Fruit fly (Drosophila melanogaster) whole organism, embryonic: ENCODE results near the gene Rfx.

Experiments used
- CG10274 ChIP-seq: fragments of 200-800 bp; sonication (Bioruptor generic); optimal IDR thresholded peaks from 3 replicates; lab custom pipeline; 2017; ENCODE audit warnings: missing biosample characterization, mild to moderate bottlenecking, missing genetic modification characterization
- CG11085 ChIP-seq: fragments of 200-800 bp; sonication (Bioruptor generic); IDR thresholded peaks from 2 replicates; pipeline ENCODE4 v1.3.6; 2022; ENCODE audit warnings: missing biosample characterization, missing genetic modification characterization
- CG11504 ChIP-seq: fragments of 200-800 bp; sonication (Bioruptor generic); optimal IDR thresholded peaks from 3 replicates; lab custom pipeline; 2019; ENCODE audit warnings: missing biosample characterization, mild to moderate bottlenecking, missing genetic modification characterization, moderate library complexity
- CG11695 ChIP-seq: fragments of 200-800 bp; sonication (Bioruptor generic); IDR thresholded peaks from 3 replicates; pipeline ENCODE4 v1.3.6; 2022; ENCODE audit warnings: missing biosample characterization, missing genetic modification characterization
- CG15514 ChIP-seq: fragments of 200-800 bp; sonication (Bioruptor generic); optimal IDR thresholded peaks from 3 replicates; lab custom pipeline; 2017; ENCODE audit warnings: missing biosample characterization, missing genetic modification characterization, mild to moderate bottlenecking, moderate library complexity, missing genetic modification reagents
- CG15696 ChIP-seq: fragments of 200-800 bp; sonication (Bioruptor generic); optimal IDR thresholded peaks from 2 replicates; lab custom pipeline; 2019; ENCODE audit warnings: missing biosample characterization, mild to moderate bottlenecking, missing genetic modification characterization, moderate library complexity
- CG18764 ChIP-seq: fragments of 200-800 bp; sonication (Bioruptor generic); optimal IDR thresholded peaks from 3 replicates; lab custom pipeline; 2016; ENCODE audit warnings: missing biosample characterization, missing genetic modification characterization
- CG2199 ChIP-seq: fragments of 200-800 bp; sonication (Bioruptor generic); IDR thresholded peaks from 3 replicates; pipeline ENCODE4 v1.3.6; 2022; ENCODE audit warnings: missing biosample characterization, missing genetic modification characterization
- CG32767 ChIP-seq: fragments of 200-800 bp; sonication (Bioruptor generic); IDR thresholded peaks from 2 replicates; pipeline ENCODE4 v1.3.6; 2022; ENCODE audit warnings: missing biosample characterization, missing genetic modification characterization
- CG33213 ChIP-seq: fragments of 200-800 bp; sonication (Bioruptor generic); optimal IDR thresholded peaks from 3 replicates; lab custom pipeline; 2016; ENCODE audit warnings: missing biosample characterization, missing genetic modification characterization
- CG4404 ChIP-seq: fragments of 200-800 bp; sonication (Bioruptor generic); IDR thresholded peaks from 2 replicates; pipeline ENCODE4 v1.3.6; 2022; ENCODE audit warnings: missing biosample characterization, missing genetic modification characterization
- CG4617 ChIP-seq: fragments of 200-800 bp; sonication (Bioruptor generic); optimal IDR thresholded peaks from 3 replicates; lab custom pipeline; 2016; ENCODE audit warnings: missing biosample characterization, missing genetic modification characterization, borderline replicate concordance
- CG5180 ChIP-seq: fragments of 200-800 bp; sonication (Bioruptor generic); optimal IDR thresholded peaks from 3 replicates; lab custom pipeline; 2017; ENCODE audit warnings: missing biosample characterization, missing genetic modification characterization, mild to moderate bottlenecking, moderate library complexity, missing genetic modification reagents
- CG5245 ChIP-seq: fragments of 200-800 bp; sonication (Bioruptor generic); optimal IDR thresholded peaks from 3 replicates; lab custom pipeline; 2016; ENCODE audit warnings: missing biosample characterization, missing genetic modification characterization
- CG6654 ChIP-seq: fragments of 200-800 bp; sonication (Bioruptor generic); optimal IDR thresholded peaks from 2 replicates; lab custom pipeline; 2017; ENCODE audit warnings: missing biosample characterization, mild to moderate bottlenecking, missing genetic modification characterization
- CG7745 ChIP-seq: fragments of 200-800 bp; sonication (Bioruptor generic); optimal IDR thresholded peaks from 2 replicates; lab custom pipeline; 2018; ENCODE audit warnings: missing biosample characterization, mild to moderate bottlenecking, missing genetic modification characterization, moderate library complexity
- CG9215 ChIP-seq: fragments of 200-800 bp; sonication (Bioruptor generic); IDR thresholded peaks from 2 replicates; pipeline ENCODE4 v1.3.6; 2022; ENCODE audit warnings: missing biosample characterization, missing genetic modification characterization
- CG9727 ChIP-seq: fragments of 200-800 bp; sonication (Bioruptor generic); optimal IDR thresholded peaks from 3 replicates; lab custom pipeline; 2017; ENCODE audit warnings: missing biosample characterization, mild to moderate bottlenecking, missing genetic modification characterization
- CHES-1-like ChIP-seq: fragments of 200-800 bp; sonication (Bioruptor generic); optimal IDR thresholded peaks from 2 replicates; lab custom pipeline; 2016; ENCODE audit warnings: missing biosample characterization, missing genetic modification characterization
- Camta ChIP-seq: fragments of 200-800 bp; sonication (Bioruptor generic); optimal IDR thresholded peaks from 2 replicates; lab custom pipeline; 2016; ENCODE audit warnings: missing biosample characterization, missing genetic modification characterization
- Deaf1 ChIP-seq: fragments of 200-800 bp; optimal IDR thresholded peaks from 3 replicates; lab custom pipeline; 2019; ENCODE audit warnings: missing biosample characterization, mild to moderate bottlenecking, missing genetic modification characterization, moderate library complexity
- Doc2 ChIP-seq: fragments of 200-800 bp; sonication (Bioruptor generic); IDR thresholded peaks from 2 replicates; pipeline ENCODE4 v1.3.6; 2022; ENCODE audit warnings: missing biosample characterization, missing genetic modification characterization
- Elba2 ChIP-seq: fragments of 200-800 bp; sonication (Bioruptor generic); optimal IDR thresholded peaks from 3 replicates; lab custom pipeline; 2016; ENCODE audit warnings: missing biosample characterization, missing genetic modification characterization
- GATAe ChIP-seq: fragments of 200-800 bp; sonication (Bioruptor generic); conservative IDR thresholded peaks from 2 replicates; pipeline ENCODE4 v1.3.6; 2022; ENCODE audit warnings: missing biosample characterization, missing genetic modification characterization
- H2.0 ChIP-seq: fragments of 200-800 bp; sonication (Bioruptor generic); IDR thresholded peaks from 2 replicates; pipeline ENCODE4 v1.3.6; 2022; ENCODE audit warnings: missing biosample characterization, missing genetic modification characterization
- Hsf ChIP-seq: fragments of 200-800 bp; sonication (Bioruptor generic); optimal IDR thresholded peaks from 3 replicates; lab custom pipeline; 2016; ENCODE audit warnings: missing biosample characterization, missing genetic modification characterization
- MBD-R2 ChIP-seq: fragments of 200-800 bp; sonication (Bioruptor generic); IDR thresholded peaks from 2 replicates; pipeline ENCODE4 v1.3.6; 2022; ENCODE audit warnings: missing biosample characterization, missing genetic modification characterization
- NC2β ChIP-seq: fragments of 200-800 bp; sonication (Bioruptor generic); optimal IDR thresholded peaks from 2 replicates; lab custom pipeline; 2016; ENCODE audit warnings: missing biosample characterization, missing genetic modification characterization
- Ravus ChIP-seq: fragments of 200-800 bp; sonication (Bioruptor generic); IDR thresholded peaks from 2 replicates; pipeline ENCODE4 v1.3.6; 2022; ENCODE audit warnings: missing biosample characterization, missing genetic modification characterization
- Rx ChIP-seq: fragments of 200-800 bp; sonication (Bioruptor generic); IDR thresholded peaks from 2 replicates; pipeline ENCODE4 v1.3.6; 2022; ENCODE audit warnings: missing biosample characterization, missing genetic modification characterization
- Scr ChIP-seq: fragments of 200-800 bp; sonication (Bioruptor generic); IDR thresholded peaks from 2 replicates; pipeline ENCODE4 v1.3.6; 2022; ENCODE audit warnings: missing biosample characterization, missing genetic modification characterization; ENCODE audit not compliant: partially characterized antibody
- Taf1 ChIP-seq: fragments of 200-800 bp; sonication (Bioruptor generic); IDR thresholded peaks from 2 replicates; pipeline ENCODE4 v1.3.6; 2022; ENCODE audit warnings: missing biosample characterization, missing genetic modification characterization
- aop ChIP-seq: fragments of 200-800 bp; sonication (Bioruptor generic); IDR thresholded peaks from 2 replicates; pipeline ENCODE4 v1.3.6; 2022; ENCODE audit warnings: missing biosample characterization, missing genetic modification characterization
- bbx ChIP-seq: fragments of 200-800 bp; sonication (Bioruptor generic); IDR thresholded peaks from 2 replicates; pipeline ENCODE4 v1.3.6; 2022; ENCODE audit warnings: missing biosample characterization, missing genetic modification characterization; ENCODE audit not compliant: partially characterized antibody
- crol ChIP-seq: fragments of 200-800 bp; sonication (Bioruptor generic); IDR thresholded peaks from 2 replicates; pipeline ENCODE4 v1.3.6; 2022; ENCODE audit warnings: missing biosample characterization, missing genetic modification characterization
- da ChIP-seq: fragments of 200-800 bp; sonication (Bioruptor generic); optimal IDR thresholded peaks from 2 replicates; lab custom pipeline; 2016; ENCODE audit warnings: missing biosample characterization, missing genetic modification characterization
- emc ChIP-seq: fragments of 200-800 bp; sonication (Bioruptor generic); optimal IDR thresholded peaks from 2 replicates; lab custom pipeline; 2016; ENCODE audit warnings: missing biosample characterization, missing genetic modification characterization
- ewg ChIP-seq: fragments of 200-800 bp; sonication (Bioruptor generic); optimal IDR thresholded peaks from 3 replicates; lab custom pipeline; 2017; ENCODE audit warnings: mild to moderate bottlenecking, missing biosample characterization, missing genetic modification reagents, missing genetic modification characterization
- exex ChIP-seq: fragments of 200-800 bp; sonication (Bioruptor generic); optimal IDR thresholded peaks from 4 replicates; lab custom pipeline; 2018; ENCODE audit warnings: missing biosample characterization, mild to moderate bottlenecking, missing genetic modification characterization, moderate library complexity
- fd64A ChIP-seq: fragments of 200-800 bp; sonication (Bioruptor generic); optimal IDR thresholded peaks from 3 replicates; lab custom pipeline; 2018; ENCODE audit warnings: missing biosample characterization, mild to moderate bottlenecking, missing genetic modification characterization
- gcm ChIP-seq: fragments of 200-800 bp; sonication (Bioruptor generic); optimal IDR thresholded peaks from 2 replicates; lab custom pipeline; 2019; ENCODE audit warnings: missing biosample characterization, mild to moderate bottlenecking, missing genetic modification characterization, moderate library complexity
- gro ChIP-seq: fragments of 200-800 bp; sonication (Bioruptor generic); optimal IDR thresholded peaks from 2 replicates; lab custom pipeline; 2016; ENCODE audit warnings: missing biosample characterization, missing genetic modification characterization
- h ChIP-seq: fragments of >200 bp; optimal IDR thresholded peaks from 2 replicates; lab custom pipeline; 2017
- knrl ChIP-seq: fragments of 200-800 bp; sonication (Bioruptor generic); IDR thresholded peaks from 3 replicates; pipeline ENCODE4 v1.3.6; 2022; ENCODE audit warnings: missing biosample characterization, missing genetic modification characterization; ENCODE audit not compliant: partially characterized antibody
- lilli ChIP-seq: fragments of 200-800 bp; sonication (Bioruptor generic); optimal IDR thresholded peaks from 3 replicates; lab custom pipeline; 2016; ENCODE audit warnings: missing biosample characterization, missing genetic modification characterization
- nmo ChIP-seq: fragments of 200-800 bp; sonication (Bioruptor generic); optimal IDR thresholded peaks from 2 replicates; lab custom pipeline; 2018; ENCODE audit warnings: missing biosample characterization, mild to moderate bottlenecking, missing genetic modification characterization, moderate library complexity
- pum ChIP-seq: fragments of 200-800 bp; sonication (Bioruptor generic); optimal IDR thresholded peaks from 2 replicates; lab custom pipeline; 2016; ENCODE audit warnings: missing biosample characterization, missing genetic modification characterization
- repo ChIP-seq: fragments of 200-800 bp; sonication (Bioruptor generic); optimal IDR thresholded peaks from 2 replicates; lab custom pipeline; 2016; ENCODE audit warnings: missing biosample characterization, missing genetic modification characterization
- ssp ChIP-seq: fragments of 200-800 bp; sonication (Bioruptor generic); IDR thresholded peaks from 2 replicates; pipeline ENCODE4 v1.3.6; 2022; ENCODE audit warnings: missing biosample characterization, missing genetic modification characterization
- stwl ChIP-seq: fragments of 200-800 bp; sonication (Bioruptor generic); optimal IDR thresholded peaks from 3 replicates; lab custom pipeline; 2018; ENCODE audit warnings: missing biosample characterization, mild to moderate bottlenecking, missing genetic modification characterization, moderate library complexity
- usp ChIP-seq: fragments of >200 bp; optimal IDR thresholded peaks from 2 replicates; lab custom pipeline; 2017; ENCODE audit warnings: missing biosample characterization, missing genetic modification characterization

Rfx gene

DNA sequence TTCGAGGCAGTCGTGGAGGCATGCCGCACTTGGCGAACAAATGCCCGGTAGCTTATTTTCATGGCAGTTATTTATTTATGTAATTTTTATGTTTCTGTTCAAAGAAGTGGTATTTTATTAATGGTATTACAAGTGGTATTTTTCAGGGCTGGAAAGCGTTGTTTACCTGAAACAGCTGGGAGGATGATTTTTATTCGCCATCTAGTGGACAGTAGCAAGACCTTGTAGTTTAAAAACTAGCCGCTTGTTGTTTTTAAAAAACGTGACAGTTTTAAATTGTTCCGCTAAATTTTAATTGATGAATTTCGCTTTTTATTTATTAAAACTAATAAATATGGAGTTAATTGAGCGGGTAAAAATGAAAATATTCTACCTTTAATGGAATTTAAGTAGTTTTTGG is 38.1 kb upstream of the Rfx start, which contains the start of gene CG6345 (continued):
- TF ChIP-seq CG5180 (GFP tag; lab: Kevin White, UChicago) (peak; percentile 76), GATAe (GFP tag; lab: Robert Waterston, UW) (peak; percentile 56; the same call in 1 of the 2 replicates), Scr (GFP tag; lab: Robert Waterston, UW) (0 out of 2 replicates have a peak, but pooled peaks have one; percentile 13), CG11085 (peak; percentile 77; the same call in 1 of the 2 replicates), CG18764 (GFP tag; lab: Kevin White, UChicago) (peak; percentile 85), exex (tag; lab: Kevin White, UChicago) (peak; percentile 28), CG15514 (GFP tag; lab: Kevin White, UChicago) (peak; percentile 89), CG32767 (GFP tag; lab: Robert Waterston, UW) (0 out of 2 replicates have a peak, but pooled peaks have one; percentile 24), Elba2 (peak; percentile 50), usp (GFP tag; lab: Kevin White, UChicago) (no peak), Hsf (GFP tag; lab: Kevin White, UChicago) (peak; percentile 89), fd64A (GFP tag; lab: Kevin White, UChicago) (peak; percentile 86), ewg (GFP tag; lab: Kevin White, UChicago) (peak; percentile 77), CG11504 (tag; lab: Kevin White, UChicago) (peak; percentile 86), repo (peak; percentile 81), nmo (GFP tag; lab: Kevin White, UChicago) (peak; percentile 77), lilli (GFP tag; lab: Kevin White, UChicago) (peak; percentile 82), ssp (GFP tag; lab: Robert Waterston, UW) (no peak), CG6654 (GFP tag; lab: Kevin White, UChicago) (peak; percentile 80), Camta (peak; percentile 84), Ravus (GFP tag; lab: Robert Waterston, UW) (peak; percentile 15; the same call in 1 of the 2 replicates), Taf1 (GFP tag; lab: Robert Waterston, UW) (no peak; the same call in 1 of the 2 replicates), NC2β (peak; percentile 90), pum (GFP tag; lab: Kevin White, UChicago) (peak; percentile 74), Doc2 (no peak), CG5245 (GFP tag; lab: Kevin White, UChicago) (peak; percentile 93), CG7745 (tag; lab: Kevin White, UChicago) (no peak), stwl (tag; lab: Kevin White, UChicago) (peak; percentile 81), emc (peak; percentile 44), CG33213 (peak; percentile 90), CG4617 (GFP tag; lab: Kevin White, UChicago) (peak; percentile 60), MBD-R2 (GFP tag; lab: Robert Waterston, UW) (peak; percentile 94), CG15696 (tag; lab: Kevin White, UChicago) (peak; percentile 85), CHES-1-like (GFP tag; lab: Kevin White, UChicago) (peak; percentile 76), gro (GFP tag; lab: Kevin White, UChicago) (peak; percentile 74), da (peak; percentile 56), CG9727 (GFP tag; lab: Kevin White, UChicago) (peak; percentile 88), knrl (peak; percentile 41; the same call in 1 of the 3 replicates), Deaf1 (tag; lab: Kevin White, UChicago) (peak; percentile 38), gcm (GFP tag; lab: Kevin White, UChicago) (peak; percentile 73), CG9215 (GFP tag; lab: Robert Waterston, UW) (peak; percentile 20; the same call in 1 of the 2 replicates), CG10274 (GFP tag; lab: Kevin White, UChicago) (peak; percentile 55), aop (0 out of 2 replicates have a peak, but pooled peaks have one; percentile 36), crol (no peak), h (lab: Kevin White, UChicago) (no peak), CG11695 (GFP tag; lab: Robert Waterston, UW) (0 out of 3 replicates have a peak, but pooled peaks have one; percentile 29), H2.0 (GFP tag; lab: Robert Waterston, UW) (peak; percentile 72), bbx (GFP tag; lab: Robert Waterston, UW) (no peak), CG2199 (GFP tag; lab: Robert Waterston, UW) (peak; percentile 86; the same call in 2 of the 3 replicates), Rx (GFP tag; lab: Robert Waterston, UW) (peak; percentile 63), CG4404 (GFP tag; lab: Robert Waterston, UW) (no peak)
